Worm (Caenorhabditis elegans) whole organism, late embryonic: Measurements from ENCODE around the gene T27A8.2.
A peak's percentile ranks its signal among the peaks of the same experiment; 100 is the strongest.

ENCODE experiments used
- C08G9.2 ChIP-seq: sonication (generic microtip); optimal IDR thresholded peaks from 2 replicates; lab custom pipeline; 2016; ENCODE audit warnings: mild to moderate bottlenecking, missing genetic modification characterization, moderate library complexity, missing compliant biosample characterization
- K02D7.2 ChIP-seq: sonication (generic microtip); optimal IDR thresholded peaks from 2 replicates; lab custom pipeline; 2017; ENCODE audit warnings: mild to moderate bottlenecking, missing genetic modification characterization, missing compliant biosample characterization
- ceh-18 ChIP-seq: sonication (generic microtip); optimal IDR thresholded peaks from 2 replicates; lab custom pipeline; 2016; ENCODE audit warnings: missing genetic modification characterization, missing compliant biosample characterization
- ceh-19 ChIP-seq: fragments of 200-800 bp; sonication (Bioruptor generic); optimal IDR thresholded peaks from 2 replicates; lab custom pipeline; 2018; ENCODE audit warnings: mild to moderate bottlenecking, missing genetic modification characterization, missing compliant biosample characterization
- ceh-2 ChIP-seq: sonication (generic microtip); optimal IDR thresholded peaks from 2 replicates; lab custom pipeline; 2016; ENCODE audit warnings: missing genotype, missing genetic modification characterization, missing compliant biosample characterization
- ceh-30 ChIP-seq: fragments of 150-350 bp; optimal IDR thresholded peaks from 2 replicates; lab custom pipeline; 2014; ENCODE audit warnings: missing biosample characterization, missing genetic modification characterization
- ceh-31 ChIP-seq: sonication (generic microtip); optimal IDR thresholded peaks from 2 replicates; lab custom pipeline; 2016; ENCODE audit warnings: missing genetic modification characterization, missing compliant biosample characterization
- ceh-48 ChIP-seq: sonication (generic microtip); optimal IDR thresholded peaks from 2 replicates; lab custom pipeline; 2016; ENCODE audit warnings: missing genetic modification characterization, inconsistent platforms, missing compliant biosample characterization
- ceh-6 ChIP-seq: fragments of 200-800 bp; sonication (Bioruptor generic); optimal IDR thresholded peaks from 2 replicates; lab custom pipeline; 2018; ENCODE audit warnings: mild to moderate bottlenecking, missing genetic modification characterization, missing compliant biosample characterization
- ceh-9 ChIP-seq: sonication (generic microtip); optimal IDR thresholded peaks from 2 replicates; lab custom pipeline; 2016; ENCODE audit warnings: mild to moderate bottlenecking, missing genetic modification characterization, inconsistent platforms, missing compliant biosample characterization
- che-1 ChIP-seq: sonication (generic microtip); optimal IDR thresholded peaks from 2 replicates; lab custom pipeline; 2016; ENCODE audit warnings: mild to moderate bottlenecking, missing genetic modification characterization, missing compliant biosample characterization
- dmd-4 ChIP-seq: sonication (generic microtip); optimal IDR thresholded peaks from 2 replicates; lab custom pipeline; 2016; ENCODE audit warnings: borderline replicate concordance, missing genetic modification characterization, missing compliant biosample characterization
- dve-1 ChIP-seq: sonication (generic microtip); optimal IDR thresholded peaks from 2 replicates; lab custom pipeline; 2017; ENCODE audit warnings: antibody characterized with exemption, mild to moderate bottlenecking, missing genetic modification characterization, missing compliant biosample characterization
- elt-2 ChIP-seq: sonication (generic microtip); optimal IDR thresholded peaks from 2 replicates; lab custom pipeline; 2016; ENCODE audit warnings: missing genetic modification reagents, missing genetic modification characterization, missing compliant biosample characterization
- elt-4 ChIP-seq: sonication (generic microtip); optimal IDR thresholded peaks from 2 replicates; lab custom pipeline; 2016; ENCODE audit warnings: missing genetic modification characterization, missing compliant biosample characterization
- fkh-10 ChIP-seq: fragments of 150-350 bp; optimal IDR thresholded peaks from 2 replicates; lab custom pipeline; 2014; ENCODE audit warnings: missing biosample characterization, missing genetic modification reagents, missing genetic modification characterization
- fkh-6 ChIP-seq: sonication (generic microtip); optimal IDR thresholded peaks from 2 replicates; lab custom pipeline; 2016; ENCODE audit warnings: missing genetic modification characterization, missing compliant biosample characterization
- gmeb-2 ChIP-seq: sonication (generic microtip); optimal IDR thresholded peaks from 2 replicates; lab custom pipeline; 2016; ENCODE audit warnings: missing genetic modification characterization, inconsistent platforms, missing compliant biosample characterization
- hlh-13 ChIP-seq: fragments of 200-800 bp; sonication (Bioruptor generic); optimal IDR thresholded peaks from 2 replicates; lab custom pipeline; 2018; ENCODE audit warnings: mild to moderate bottlenecking, missing genetic modification characterization, missing compliant biosample characterization
- hlh-30 ChIP-seq: sonication (generic microtip); optimal IDR thresholded peaks from 2 replicates; lab custom pipeline; 2017; ENCODE audit warnings: antibody characterized with exemption, missing genetic modification characterization, missing compliant biosample characterization; ENCODE audit not compliant: insufficient read depth
- hlh-8 ChIP-seq: sonication (generic microtip); optimal IDR thresholded peaks from 2 replicates; lab custom pipeline; 2016; ENCODE audit warnings: missing genotype, missing genetic modification characterization, missing compliant biosample characterization
- lim-6 ChIP-seq: sonication (generic microtip); optimal IDR thresholded peaks from 2 replicates; lab custom pipeline; 2016; ENCODE audit warnings: missing genetic modification characterization, missing compliant biosample characterization
- mec-3 ChIP-seq: sonication (generic microtip); optimal IDR thresholded peaks from 2 replicates; lab custom pipeline; 2016; ENCODE audit warnings: borderline replicate concordance, missing genetic modification characterization, missing compliant biosample characterization
- nfya-1 ChIP-seq: sonication (generic microtip); optimal IDR thresholded peaks from 2 replicates; lab custom pipeline; 2017; ENCODE audit warnings: missing genetic modification characterization, mild to moderate bottlenecking, missing compliant biosample characterization, antibody characterized with exemption, moderate library complexity
- nhr-11 ChIP-seq: fragments of 150-350 bp; optimal IDR thresholded peaks from 2 replicates; lab custom pipeline; 2014; ENCODE audit warnings: missing biosample characterization, missing genetic modification characterization
- pax-1 ChIP-seq: fragments of 150-350 bp; optimal IDR thresholded peaks from 2 replicates; lab custom pipeline; 2014; ENCODE audit warnings: missing biosample characterization, missing genetic modification characterization
- pha-2 ChIP-seq: sonication (generic microtip); optimal IDR thresholded peaks from 2 replicates; lab custom pipeline; 2017; ENCODE audit warnings: mild to moderate bottlenecking, missing genetic modification characterization, missing compliant biosample characterization
- pqm-1 ChIP-seq: sonication (generic microtip); optimal IDR thresholded peaks from 2 replicates; lab custom pipeline; 2016; ENCODE audit warnings: missing genetic modification characterization, missing compliant biosample characterization
- rnt-1 ChIP-seq: sonication (generic microtip); optimal IDR thresholded peaks from 2 replicates; lab custom pipeline; 2016; ENCODE audit warnings: missing genetic modification characterization, missing compliant biosample characterization
- sdc-2 ChIP-seq: sonication (generic microtip); optimal IDR thresholded peaks from 2 replicates; lab custom pipeline; 2016; ENCODE audit warnings: missing genotype, missing genetic modification characterization, missing compliant biosample characterization
- sox-2 ChIP-seq: fragments of 200-800 bp; sonication (Bioruptor generic); IDR thresholded peaks from 2 replicates; pipeline ENCODE4 v1.3.6; 2022; ENCODE audit warnings: missing genetic modification reagents, missing genetic modification characterization, missing compliant biosample characterization
- syd-9 ChIP-seq: sonication (generic microtip); optimal IDR thresholded peaks from 2 replicates; lab custom pipeline; 2016; ENCODE audit warnings: mild to moderate bottlenecking, missing genetic modification characterization, moderate library complexity, missing compliant biosample characterization
- ttx-3 ChIP-seq: sonication (generic microtip); optimal IDR thresholded peaks from 2 replicates; lab custom pipeline; 2016; ENCODE audit warnings: missing genetic modification reagents, missing genetic modification characterization, missing compliant biosample characterization
- unc-42 ChIP-seq: sonication (generic microtip); optimal IDR thresholded peaks from 2 replicates; lab custom pipeline; 2016; ENCODE audit warnings: missing genotype, missing genetic modification characterization, missing compliant biosample characterization
- ztf-16 ChIP-seq: sonication (generic microtip); optimal IDR thresholded peaks from 2 replicates; lab custom pipeline; 2017; ENCODE audit warnings: missing genetic modification characterization, missing compliant biosample characterization

Gene T27A8.2

DNA sequence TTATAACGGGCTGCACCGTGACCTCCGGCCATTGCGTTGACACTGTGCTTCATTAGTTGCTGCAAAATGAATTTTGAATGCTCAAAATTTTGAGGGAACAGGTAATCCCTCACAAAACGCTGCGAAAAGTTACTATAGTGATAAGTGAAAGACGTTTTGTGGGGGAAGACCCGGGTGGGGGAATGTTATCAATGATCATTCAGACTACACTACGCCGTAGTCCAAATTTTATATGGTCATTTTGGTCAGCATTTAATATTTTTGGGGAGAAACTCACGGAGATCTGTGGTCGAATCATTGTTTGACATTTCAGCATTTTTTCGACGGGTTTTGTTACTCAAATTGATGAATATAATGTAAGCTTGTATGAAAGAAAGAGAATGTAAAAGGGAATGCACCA is 19.6 kb downstream of the T27A8.2 start:
- no peak for TF ChIP-seq sdc-2 (tag; lab: Kevin White, UChicago)
- TF ChIP-seq pax-1 (tag; lab: Kevin White, UChicago), result no peak
- no peak for TF ChIP-seq ceh-2 (tag; lab: Kevin White, UChicago)
- TF ChIP-seq K02D7.2, result no peak
- no peak for TF ChIP-seq fkh-6 (tag; lab: Kevin White, UChicago)
- TF ChIP-seq hlh-13, result no peak
- no peak for TF ChIP-seq ceh-19 (GFP tag; lab: Kevin White, UChicago)
- no peak for TF ChIP-seq rnt-1 (tag; lab: Kevin White, UChicago)
- TF ChIP-seq gmeb-2 (tag; lab: Kevin White, UChicago), result no peak
- TF ChIP-seq elt-4 (tag; lab: Kevin White, UChicago), result no peak
- TF ChIP-seq ceh-6 (GFP tag; lab: Kevin White, UChicago), result no peak
- TF ChIP-seq dve-1, result no peak
- TF ChIP-seq dmd-4 (tag; lab: Kevin White, UChicago), result no peak
- TF ChIP-seq nhr-11, result no peak
- no peak for TF ChIP-seq nfya-1
- TF ChIP-seq fkh-10, result no peak
- no peak for TF ChIP-seq hlh-8
- TF ChIP-seq ceh-48, result no peak
- no peak for TF ChIP-seq lim-6 (tag; lab: Kevin White, UChicago)
- no peak for TF ChIP-seq ceh-18 (tag; lab: Kevin White, UChicago)

DNA sequence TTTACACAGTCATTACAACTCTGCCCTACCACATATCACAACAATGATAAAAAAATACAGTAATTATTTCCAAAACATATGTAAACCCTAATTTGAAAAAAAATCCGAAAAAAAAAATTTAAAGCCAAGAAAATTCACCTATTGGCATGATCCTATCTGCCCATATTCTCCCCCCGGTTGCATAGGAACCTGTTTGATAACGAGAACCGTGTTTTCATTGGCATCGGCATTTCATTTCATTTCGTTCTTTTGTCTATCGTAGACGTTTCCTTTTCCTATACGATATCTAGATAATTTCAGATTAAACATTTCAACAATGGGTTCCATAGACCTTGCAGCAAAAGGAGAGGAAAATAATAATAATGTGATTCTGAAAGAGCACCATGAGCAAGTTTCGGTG is 28.2 kb downstream of the T27A8.2 start, which contains the start of gene mboa-1:
Gene mboa-1 (plus strand): TSS at position 301 of the 400 bp plus-strand sequence.
- TF ChIP-seq ceh-30 (no peak), fkh-6 (tag; lab: Kevin White, UChicago) (no peak), ztf-16 (tag; lab: Kevin White, UChicago) (no peak)
- TF ChIP-seq, all 69 proteins: peak for 0

DNA sequence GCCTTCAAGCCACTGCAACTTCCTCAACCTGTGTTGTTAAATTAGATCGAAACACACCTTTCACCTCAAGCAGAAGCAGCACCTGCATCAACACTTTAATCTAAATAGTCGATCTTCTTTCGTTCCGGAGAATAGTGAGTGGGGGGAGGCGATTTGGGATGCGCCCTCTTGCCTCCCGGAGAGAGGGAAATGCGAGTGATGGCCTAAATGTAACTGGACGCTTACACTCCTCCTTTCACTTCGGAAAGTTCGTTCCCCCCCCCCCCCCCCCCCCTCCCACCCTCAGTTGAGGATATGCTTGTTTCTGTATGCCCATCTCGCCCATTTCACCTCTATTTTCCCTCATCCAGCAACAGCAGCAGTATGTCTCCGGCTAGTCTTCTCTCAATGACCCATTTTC is 29.8 kb downstream of the T27A8.2 start:
- TF ChIP-seq fkh-10 (no peak), rnt-1 (tag; lab: Kevin White, UChicago) (no peak), syd-9 (tag; lab: Kevin White, UChicago) (no peak), hlh-30 (tag; lab: Kevin White, UChicago) (no peak), mec-3 (tag; lab: Kevin White, UChicago) (no peak), C08G9.2 (tag; lab: Kevin White, UChicago) (no peak), sdc-2 (tag; lab: Kevin White, UChicago) (no peak), ceh-9 (tag; lab: Kevin White, UChicago) (no peak), dve-1 (no peak), ttx-3 (tag; lab: Kevin White, UChicago) (no peak), dmd-4 (tag; lab: Kevin White, UChicago) (no peak)

DNA sequence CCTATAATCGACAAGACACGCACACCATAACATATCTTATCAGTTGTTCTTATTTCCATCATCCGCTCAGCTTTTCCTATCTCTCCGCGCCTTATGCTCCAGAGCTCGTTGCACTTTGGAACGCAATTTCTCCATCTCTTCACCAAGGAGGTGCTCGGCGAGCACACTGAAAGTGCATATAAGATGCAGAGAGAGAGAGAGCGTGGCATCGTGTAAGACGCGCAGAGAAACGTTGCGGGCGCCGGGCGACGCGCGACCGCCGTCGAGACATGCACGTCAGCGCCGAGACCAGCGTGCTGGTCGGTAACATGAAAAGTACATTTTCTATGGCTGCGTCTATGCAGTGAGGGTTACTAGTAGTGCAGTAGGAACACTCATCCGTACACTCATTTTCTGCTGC is 34.2 kb downstream of the T27A8.2 start:
- TF ChIP-seq sox-2 (no peak), sdc-2 (tag; lab: Kevin White, UChicago) (peak; percentile 34), elt-2 (tag; lab: Kevin White, UChicago) (no peak), ceh-31 (tag; lab: Kevin White, UChicago) (peak; percentile 23), ceh-6 (GFP tag; lab: Kevin White, UChicago) (no peak), ceh-18 (tag; lab: Kevin White, UChicago) (peak; percentile 3)

- TF ChIP-seq unc-42 (tag; lab: Kevin White, UChicago) (no peak), pax-1 (tag; lab: Kevin White, UChicago) (no peak), pqm-1 (tag; lab: Kevin White, UChicago) (no peak), fkh-6 (tag; lab: Kevin White, UChicago) (no peak), C08G9.2 (tag; lab: Kevin White, UChicago) (no peak), pha-2 (tag; lab: Kevin White, UChicago) (no peak), che-1 (tag; lab: Kevin White, UChicago) (no peak)
Measured at ce11 chrX:16016796-16017195, 41.9 kb downstream of the T27A8.2 start, which contains the start of the genes VB0395L.1 and nhx-1. VB0395L.1 (minus strand) TSS chrX:16016981. nhx-1 (plus strand) TSS chrX:16017121.
